Fruit fly (Drosophila melanogaster) whole organism, embryonic: ENCODE measurements around the gene CG7656.

ENCODE experiments used
- CG10321 ChIP-seq: fragments of 200-800 bp; sonication (Bioruptor generic); IDR thresholded peaks from 2 replicates; pipeline ENCODE4 v1.3.6; 2022; ENCODE audit warnings: missing biosample characterization, missing genetic modification characterization
- CG10462 ChIP-seq: fragments of 200-800 bp; sonication (Bioruptor generic); optimal IDR thresholded peaks from 2 replicates; lab custom pipeline; 2016; ENCODE audit warnings: missing biosample characterization, missing genetic modification characterization
- CG10959 ChIP-seq: fragments of 200-800 bp; sonication (Bioruptor generic); IDR thresholded peaks from 2 replicates; pipeline ENCODE4 v1.3.6; 2022; ENCODE audit warnings: missing biosample characterization, missing genetic modification characterization
- CG11093 ChIP-seq: fragments of 200-800 bp; sonication (Bioruptor generic); IDR thresholded peaks from 3 replicates; pipeline ENCODE4 v1.3.6; 2022; ENCODE audit warnings: missing biosample characterization, missing genetic modification characterization
- CG11504 ChIP-seq: fragments of 200-800 bp; sonication (Bioruptor generic); optimal IDR thresholded peaks from 3 replicates; lab custom pipeline; 2019; ENCODE audit warnings: missing biosample characterization, mild to moderate bottlenecking, missing genetic modification characterization, moderate library complexity
- CG12104 ChIP-seq: fragments of 200-800 bp; sonication (Bioruptor generic); optimal IDR thresholded peaks from 3 replicates; lab custom pipeline; 2016; ENCODE audit warnings: missing biosample characterization, missing genetic modification characterization
- CG17385 ChIP-seq: fragments of 200-800 bp; sonication (Bioruptor generic); optimal IDR thresholded peaks from 3 replicates; lab custom pipeline; 2018; ENCODE audit warnings: missing biosample characterization, mild to moderate bottlenecking, missing genetic modification characterization
- CG2129 ChIP-seq: fragments of 200-800 bp; sonication (Bioruptor generic); IDR thresholded peaks from 2 replicates; pipeline ENCODE4 v1.3.6; 2022; ENCODE audit warnings: missing biosample characterization, missing genetic modification characterization; ENCODE audit not compliant: partially characterized antibody
- CG31224 ChIP-seq: fragments of 200-800 bp; sonication (Bioruptor generic); IDR thresholded peaks from 2 replicates; pipeline ENCODE4 v1.3.6; 2022; ENCODE audit warnings: missing biosample characterization, missing genetic modification characterization
- CG3847 ChIP-seq: fragments of 200-800 bp; sonication (Bioruptor generic); IDR thresholded peaks from 2 replicates; pipeline ENCODE4 v1.3.6; 2022; ENCODE audit warnings: missing biosample characterization, missing genetic modification characterization
- CG43689 ChIP-seq: fragments of 200-800 bp; sonication (Bioruptor generic); IDR thresholded peaks from 2 replicates; pipeline ENCODE4 v1.3.6; 2022; ENCODE audit warnings: missing biosample characterization, missing genetic modification characterization
- CG6272 ChIP-seq: fragments of 200-800 bp; sonication (Bioruptor generic); IDR thresholded peaks from 2 replicates; pipeline ENCODE4 v1.3.6; 2022; ENCODE audit warnings: missing biosample characterization, missing genetic modification characterization
- CG7928 ChIP-seq: fragments of 200-800 bp; sonication (Bioruptor generic); optimal IDR thresholded peaks from 2 replicates; lab custom pipeline; 2017; ENCODE audit warnings: missing biosample characterization, mild to moderate bottlenecking, missing genetic modification characterization
- CG7987 ChIP-seq: fragments of 200-800 bp; sonication (Bioruptor generic); optimal IDR thresholded peaks from 2 replicates; lab custom pipeline; 2018; ENCODE audit warnings: missing biosample characterization, mild to moderate bottlenecking, missing genetic modification characterization, moderate library complexity
- CG8281 ChIP-seq: fragments of 200-800 bp; sonication (Bioruptor generic); optimal IDR thresholded peaks from 2 replicates; lab custom pipeline; 2018; ENCODE audit warnings: missing biosample characterization, mild to moderate bottlenecking, missing genetic modification characterization, moderate library complexity
- CG8765 ChIP-seq: fragments of 200-800 bp; sonication (Bioruptor generic); IDR thresholded peaks from 2 replicates; pipeline ENCODE4 v1.3.6; 2022; ENCODE audit warnings: missing biosample characterization, missing genetic modification characterization
- CG8944 ChIP-seq: fragments of 200-800 bp; sonication (Bioruptor generic); optimal IDR thresholded peaks from 3 replicates; lab custom pipeline; 2016; ENCODE audit warnings: missing biosample characterization, missing genetic modification characterization
- CG9215 ChIP-seq: fragments of 200-800 bp; sonication (Bioruptor generic); IDR thresholded peaks from 2 replicates; pipeline ENCODE4 v1.3.6; 2022; ENCODE audit warnings: missing biosample characterization, missing genetic modification characterization
- CG9817 ChIP-seq: fragments of 200-800 bp; sonication (Bioruptor generic); optimal IDR thresholded peaks from 2 replicates; lab custom pipeline; 2018; ENCODE audit warnings: missing biosample characterization, mild to moderate bottlenecking, missing genetic modification characterization, moderate library complexity
- CG9932 ChIP-seq: fragments of 200-800 bp; sonication (Bioruptor generic); IDR thresholded peaks from 2 replicates; pipeline ENCODE4 v1.3.6; 2022; ENCODE audit warnings: missing biosample characterization, missing genetic modification characterization
- CHES-1-like ChIP-seq: fragments of 200-800 bp; sonication (Bioruptor generic); optimal IDR thresholded peaks from 2 replicates; lab custom pipeline; 2016; ENCODE audit warnings: missing biosample characterization, missing genetic modification characterization
- Doc2 ChIP-seq: fragments of 200-800 bp; sonication (Bioruptor generic); IDR thresholded peaks from 2 replicates; pipeline ENCODE4 v1.3.6; 2022; ENCODE audit warnings: missing biosample characterization, missing genetic modification characterization
- Dp ChIP-seq: fragments of 200-800 bp; sonication (Bioruptor generic); optimal IDR thresholded peaks from 2 replicates; lab custom pipeline; 2018; ENCODE audit warnings: missing biosample characterization, mild to moderate bottlenecking, missing genetic modification characterization, moderate library complexity
- Dref ChIP-seq: fragments of 200-800 bp; sonication (Bioruptor generic); IDR thresholded peaks from 2 replicates; pipeline ENCODE4 v1.3.6; 2022; ENCODE audit warnings: missing biosample characterization, missing genetic modification characterization
- Hmx ChIP-seq: fragments of 200-800 bp; sonication (Bioruptor generic); optimal IDR thresholded peaks from 2 replicates; lab custom pipeline; 2016; ENCODE audit warnings: missing biosample characterization, missing genetic modification characterization
- Hr51 ChIP-seq, 2 experiments: fragments of 200-800 bp; sonication (Bioruptor generic); optimal IDR thresholded peaks; 2 replicates in 1 of 2; 3 replicates in 1 of 2; lab custom pipeline; 2016 to 2018; ENCODE audit warnings: missing biosample characterization in 2 of 2, missing genetic modification characterization in 2 of 2, mild to moderate bottlenecking in 1 of 2, moderate library complexity in 1 of 2
- Lhr ChIP-seq: fragments of 200-800 bp; sonication (Bioruptor generic); optimal IDR thresholded peaks from 3 replicates; lab custom pipeline; 2017; ENCODE audit warnings: mild to moderate bottlenecking, missing biosample characterization, missing genetic modification reagents, missing genetic modification characterization
- Lim3 ChIP-seq: fragments of 200-800 bp; sonication (Bioruptor generic); IDR thresholded peaks from 2 replicates; pipeline ENCODE4 v1.3.6; 2022; ENCODE audit warnings: missing biosample characterization, missing genetic modification characterization
- MBD-R2 ChIP-seq: fragments of 200-800 bp; sonication (Bioruptor generic); IDR thresholded peaks from 2 replicates; pipeline ENCODE4 v1.3.6; 2022; ENCODE audit warnings: missing biosample characterization, missing genetic modification characterization
- NC2β ChIP-seq: fragments of 200-800 bp; sonication (Bioruptor generic); optimal IDR thresholded peaks from 2 replicates; lab custom pipeline; 2016; ENCODE audit warnings: missing biosample characterization, missing genetic modification characterization
- Neu2 ChIP-seq: fragments of 200-800 bp; sonication (Bioruptor generic); optimal IDR thresholded peaks from 3 replicates; lab custom pipeline; 2016; ENCODE audit warnings: missing biosample characterization, missing genetic modification characterization, borderline replicate concordance
- Nf-YA ChIP-seq: fragments of 200-800 bp; sonication (Bioruptor generic); IDR thresholded peaks from 2 replicates; pipeline ENCODE4 v1.3.6; 2022; ENCODE audit warnings: missing biosample characterization, missing genetic modification characterization
- Oaz ChIP-seq: fragments of 200-800 bp; sonication (Bioruptor generic); IDR thresholded peaks from 2 replicates; pipeline ENCODE4 v1.3.6; 2022; ENCODE audit warnings: missing biosample characterization, missing genetic modification characterization
- Tbp ChIP-seq: fragments of >200 bp; optimal IDR thresholded peaks from 2 replicates; lab custom pipeline; 2018; ENCODE audit warnings: missing biosample characterization, missing genetic modification characterization
- cad ChIP-seq: fragments of >200 bp; optimal IDR thresholded peaks from 2 replicates; lab custom pipeline; 2017; ENCODE audit warnings: missing biosample characterization, missing genetic modification characterization
- danr ChIP-seq: fragments of 200-800 bp; sonication (Bioruptor generic); IDR thresholded peaks from 2 replicates; pipeline ENCODE4 v1.3.6; 2022; ENCODE audit warnings: missing biosample characterization, missing genetic modification characterization
- emc ChIP-seq: fragments of 200-800 bp; sonication (Bioruptor generic); optimal IDR thresholded peaks from 2 replicates; lab custom pipeline; 2016; ENCODE audit warnings: missing biosample characterization, missing genetic modification characterization
- ems ChIP-seq: fragments of 200-800 bp; sonication (Bioruptor generic); optimal IDR thresholded peaks from 3 replicates; lab custom pipeline; 2016; ENCODE audit warnings: missing biosample characterization, missing genetic modification characterization
- exex ChIP-seq: fragments of 200-800 bp; sonication (Bioruptor generic); optimal IDR thresholded peaks from 4 replicates; lab custom pipeline; 2018; ENCODE audit warnings: missing biosample characterization, mild to moderate bottlenecking, missing genetic modification characterization, moderate library complexity
- eyg ChIP-seq: fragments of 200-800 bp; sonication (Bioruptor generic); optimal IDR thresholded peaks from 3 replicates; lab custom pipeline; 2016; ENCODE audit warnings: missing biosample characterization, missing genetic modification characterization
- fd64A ChIP-seq: fragments of 200-800 bp; sonication (Bioruptor generic); optimal IDR thresholded peaks from 3 replicates; lab custom pipeline; 2018; ENCODE audit warnings: missing biosample characterization, mild to moderate bottlenecking, missing genetic modification characterization
- h ChIP-seq: fragments of >200 bp; optimal IDR thresholded peaks from 2 replicates; lab custom pipeline; 2017
- jumu ChIP-seq: fragments of 200-800 bp; sonication (Bioruptor generic); optimal IDR thresholded peaks from 3 replicates; lab custom pipeline; 2016; ENCODE audit warnings: missing biosample characterization, missing genetic modification characterization
- ken ChIP-seq: fragments of 200-800 bp; sonication (Bioruptor generic); IDR thresholded peaks from 3 replicates; pipeline ENCODE4 v1.3.6; 2022; ENCODE audit warnings: missing biosample characterization, missing genetic modification characterization
- lov ChIP-seq, 2 experiments: fragments of 200-800 bp in 1 of 2; fragments of >200 bp in 1 of 2; sonication (Bioruptor generic) in 1 of 2; IDR thresholded peaks in 1 of 2; optimal IDR thresholded peaks in 1 of 2; 2 replicates in 1 of 2; 3 replicates in 1 of 2; pipeline versions ENCODE4 v1.3.6 to Lab custom; 2017 to 2022; ENCODE audit warnings: missing biosample characterization in 1 of 2, missing genetic modification characterization in 1 of 2
- pb ChIP-seq: fragments of 200-800 bp; sonication (Bioruptor generic); optimal IDR thresholded peaks from 3 replicates; lab custom pipeline; 2016; ENCODE audit warnings: missing biosample characterization, missing genetic modification characterization
- slou ChIP-seq: fragments of 200-800 bp; sonication (Bioruptor generic); optimal IDR thresholded peaks from 3 replicates; lab custom pipeline; 2016; ENCODE audit warnings: missing biosample characterization, missing genetic modification characterization
- tll ChIP-seq, 2 experiments: fragments of 200-800 bp in 1 of 2; fragments of >200 bp in 1 of 2; sonication (Bioruptor generic) in 1 of 2; optimal IDR thresholded peaks; 2 replicates each; lab custom pipeline; 2017 to 2019; ENCODE audit warnings: missing biosample characterization in 2 of 2, missing genetic modification characterization in 2 of 2, mild to moderate bottlenecking in 1 of 2, moderate library complexity in 1 of 2
- trh ChIP-seq: fragments of 200-800 bp; sonication (Bioruptor generic); optimal IDR thresholded peaks from 2 replicates; lab custom pipeline; 2016; ENCODE audit warnings: missing biosample characterization, missing genetic modification characterization
- unc-4 ChIP-seq: fragments of 200-800 bp; sonication (Bioruptor generic); IDR thresholded peaks from 2 replicates; pipeline ENCODE4 v1.3.6; 2022; ENCODE audit warnings: missing biosample characterization, missing genetic modification characterization; ENCODE audit not compliant: partially characterized antibody
- vfl ChIP-seq: fragments of 200-800 bp; sonication (Bioruptor generic); optimal IDR thresholded peaks from 2 replicates; lab custom pipeline; 2016; ENCODE audit warnings: missing biosample characterization, missing genetic modification characterization
- z ChIP-seq: fragments of 200-800 bp; sonication (Bioruptor generic); IDR thresholded peaks from 3 replicates; pipeline ENCODE4 v1.3.6; 2022; ENCODE audit warnings: missing biosample characterization, missing genetic modification characterization

CG7656 gene

DNA sequence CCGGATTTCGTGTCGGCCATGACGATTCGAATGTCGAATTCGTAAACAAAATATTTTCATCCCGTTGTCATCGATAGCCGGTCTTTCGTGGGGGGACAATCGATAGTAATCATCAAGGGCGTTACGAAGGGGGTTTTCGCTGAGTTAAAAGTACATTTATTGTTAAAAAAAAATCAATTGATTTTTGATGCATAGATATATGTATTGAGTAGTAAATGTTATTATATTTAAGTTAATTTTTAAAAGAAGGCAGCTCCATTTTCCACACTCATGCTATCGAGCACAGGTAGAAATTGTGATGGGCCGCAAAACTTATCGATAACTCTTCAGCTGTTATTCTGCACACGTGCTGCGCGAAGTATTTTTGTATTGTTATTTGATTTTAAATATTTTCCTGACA lies 7.5 kb downstream of the CG7656 start, which contains the start of the genes mrn and CG12301 (continued):
- TF ChIP-seq CG43689 (no peak), slou (GFP tag; lab: Kevin White, UChicago) (peak; percentile 79), cad (no peak), Tbp (GFP tag; lab: Kevin White, UChicago) (peak; percentile 14), CG12104 (GFP tag; lab: Kevin White, UChicago) (peak; percentile 70), Nf-YA (GFP tag; lab: Robert Waterston, UW) (no peak), CG9932 (peak; percentile 94), CG11093 (peak; percentile 90), CG9817 (tag; lab: Kevin White, UChicago) (peak; percentile 67), z (GFP tag; lab: Robert Waterston, UW) (peak; percentile 54; the same call in 1 of the 3 replicates), Neu2 (GFP tag; lab: Kevin White, UChicago) (no peak), CG10462 (GFP tag; lab: Kevin White, UChicago) (peak; percentile 34), emc (GFP tag; lab: Kevin White, UChicago) (no peak), ems (GFP tag; lab: Kevin White, UChicago) (peak; percentile 65), h (lab: Kevin White, UChicago) (no peak), CG3847 (GFP tag; lab: Robert Waterston, UW) (peak; percentile 85), NC2β (GFP tag; lab: Kevin White, UChicago) (peak; percentile 33), Lim3 (GFP tag; lab: Robert Waterston, UW) (no peak), Hr51 (GFP tag; optimal IDR thresholded peaks at IDR 0.05; lab: Kevin White, UChicago) (peak in 1 of 2 experiments; percentile 67), Dp (peak; percentile 58), CG31224 (peak; percentile 73), CG11504 (tag; lab: Kevin White, UChicago) (no peak), Hmx (GFP tag; lab: Kevin White, UChicago) (no peak), Oaz (peak; percentile 52), danr (peak; percentile 96), trh (GFP tag; lab: Kevin White, UChicago) (peak; percentile 24), unc-4 (GFP tag; lab: Robert Waterston, UW) (peak; percentile 96), CG6272 (GFP tag; lab: Robert Waterston, UW) (peak; percentile 93), exex (tag; lab: Kevin White, UChicago) (no peak), eyg (GFP tag; lab: Kevin White, UChicago) (peak; percentile 23), CG8944 (peak; percentile 22), CG8765 (GFP tag; lab: Robert Waterston, UW) (peak; percentile 95), lov (optimal IDR thresholded peaks at IDR 0.05; lab: Kevin White, UChicago) (no peak), lov (GFP tag; IDR thresholded peaks at IDR 0.05; lab: Robert Waterston, UW) (0 out of 3 replicates have a peak, but pooled peaks have one; percentile 37), CG17385 (GFP tag; lab: Kevin White, UChicago) (no peak), CG7928 (GFP tag; lab: Kevin White, UChicago) (no peak), Lhr (GFP tag; lab: Kevin White, UChicago) (no peak), CG10959 (GFP tag; lab: Robert Waterston, UW) (no peak), jumu (GFP tag; lab: Kevin White, UChicago) (peak; percentile 44), CG8281 (tag; lab: Kevin White, UChicago) (no peak), fd64A (GFP tag; lab: Kevin White, UChicago) (no peak), CG9215 (GFP tag; lab: Robert Waterston, UW) (peak; percentile 91), CG7987 (GFP tag; lab: Kevin White, UChicago) (peak; percentile 74), ken (GFP tag; lab: Robert Waterston, UW) (peak; percentile 77; the same call in 2 of the 3 replicates), tll (GFP tag; optimal IDR thresholded peaks at IDR 0.05; lab: Kevin White, UChicago) (no peak), CG10321 (GFP tag; lab: Robert Waterston, UW) (no peak), CHES-1-like (GFP tag; lab: Kevin White, UChicago) (peak; percentile 59), vfl (GFP tag; lab: Kevin White, UChicago) (peak; percentile 79), MBD-R2 (GFP tag; lab: Robert Waterston, UW) (peak; percentile 99), Doc2 (peak; percentile 85), pb (no peak), Dref (GFP tag; lab: Robert Waterston, UW) (peak; percentile 89), CG2129 (GFP tag; lab: Robert Waterston, UW) (peak; percentile 90)
